Worm (Caenorhabditis elegans) whole organism, L4/young adult: Measurements from ENCODE around the gene H04M03.3.

ENCODE experiments used
- dao-5 ChIP-seq: sonication (generic microtip); optimal IDR thresholded peaks from 2 replicates; lab custom pipeline; 2016; ENCODE audit warnings: missing genotype, missing genetic modification characterization, moderate library complexity, missing compliant biosample characterization
- him-1 ChIP-seq: sonication (generic microtip); optimal IDR thresholded peaks from 2 replicates; lab custom pipeline; 2016; ENCODE audit warnings: missing genotype, missing genetic modification reagents, missing genetic modification characterization, missing compliant biosample characterization

ce11 chrIV:5941236-5941976 is 50.0 kb downstream of the H04M03.3 start, which contains the start of gene pfkb-1.2:
- no peak for TF ChIP-seq him-1 (tag; lab: Kevin White, UChicago)
- no peak for TF ChIP-seq dao-5 (tag; lab: Kevin White, UChicago)
